Worm (Caenorhabditis elegans) whole organism, L4 larva: Measurements from ENCODE around the gene K02A6.1.

Source experiments
- F44E2.7 ChIP-seq: fragments of 200-800 bp; sonication (Bioruptor generic); IDR thresholded peaks from 2 replicates; pipeline ENCODE4 v2.1.2; 2022; ENCODE audit warnings: missing genetic modification characterization, missing compliant biosample characterization
- fkh-10 ChIP-seq: fragments of 150-350 bp; optimal IDR thresholded peaks from 2 replicates; lab custom pipeline; 2014; ENCODE audit warnings: missing biosample characterization, missing genetic modification reagents, missing genetic modification characterization
- rbr-2 ChIP-seq: sonication (generic microtip); optimal IDR thresholded peaks from 2 replicates; lab custom pipeline; 2016; ENCODE audit warnings: missing genotype, missing genetic modification characterization, missing compliant biosample characterization

ce11 chrX:8268083-8268482, 48.6 kb downstream of the K02A6.1 start:
- no peak for TF ChIP-seq F44E2.7
- TF ChIP-seq rbr-2 (tag; lab: Kevin White, UChicago): no peak
- no peak for TF ChIP-seq fkh-10 (GFP tag; lab: Kevin White, UChicago)
